Fruit fly (Drosophila melanogaster): ENCODE measurements around the gene TwdlD.

- TF ChIP-seq CTCF (GFP tag; optimal IDR thresholded peaks at IDR 0.05): no peak
- TF ChIP-seq GATAe (GFP tag; conservative IDR thresholded peaks at IDR 0.05): no peak
- no peak for TF ChIP-seq CG17359 (tag; optimal IDR thresholded peaks at IDR 0.05)
- no peak for TF ChIP-seq CG7839 (tag; optimal IDR thresholded peaks at IDR 0.05)
- no peak for TF ChIP-seq CG33213 (GFP tag; optimal IDR thresholded peaks at IDR 0.05)
- no peak for TF ChIP-seq CG12071 (GFP tag; optimal IDR thresholded peaks at IDR 0.05)
- TF ChIP-seq NC2β (GFP tag; optimal IDR thresholded peaks at IDR 0.05): no peak
- no peak for TF ChIP-seq stwl (tag; optimal IDR thresholded peaks at IDR 0.05)
- TF ChIP-seq CG18764 (GFP tag; optimal IDR thresholded peaks at IDR 0.05): no peak
Observed at dm6 chr3R:26606498-26606897, 33.3 kb upstream of the TwdlD start.

All from whole organism, embryonic.